Worm (Caenorhabditis elegans) whole organism, L2 larva: ENCODE data around the gene F01D4.8.
A peak's percentile ranks its signal among the peaks of the same experiment; 100 is the strongest.

ENCODE experiments used
- C34F6.9 ChIP-seq: fragments of 150-350 bp; optimal IDR thresholded peaks from 2 replicates; lab custom pipeline; 2014; ENCODE audit warnings: missing biosample characterization, missing genetic modification characterization
- F13H6.1 ChIP-seq: sonication (generic microtip); optimal IDR thresholded peaks from 2 replicates; lab custom pipeline; 2016; ENCODE audit warnings: missing genetic modification characterization, missing compliant biosample characterization
- R02D3.7 ChIP-seq: fragments of 150-350 bp; optimal IDR thresholded peaks from 2 replicates; lab custom pipeline; 2014; ENCODE audit warnings: missing biosample characterization, missing genetic modification characterization
- Y55F3AM.14 ChIP-seq: fragments of 200-800 bp; sonication (Bioruptor generic); optimal IDR thresholded peaks from 2 replicates; lab custom pipeline; 2018; ENCODE audit warnings: mild to moderate bottlenecking, missing genetic modification characterization, missing compliant biosample characterization
- ZK546.5 ChIP-seq: sonication (generic microtip); optimal IDR thresholded peaks from 2 replicates; lab custom pipeline; 2017; ENCODE audit warnings: missing biosample characterization, missing genetic modification characterization
- alr-1 ChIP-seq: fragments of 150-350 bp; optimal IDR thresholded peaks from 2 replicates; lab custom pipeline; 2014; ENCODE audit warnings: missing biosample characterization, missing genetic modification characterization
- aly-2 ChIP-seq: fragments of 150-350 bp; optimal IDR thresholded peaks from 2 replicates; lab custom pipeline; 2014; ENCODE audit warnings: missing biosample characterization, missing genetic modification characterization
- ama-1 ChIP-seq: fragments of 150-350 bp; optimal IDR thresholded peaks from 2 replicates; lab custom pipeline; 2018; ENCODE audit warnings: inconsistent platforms
- ceh-16 ChIP-seq: fragments of 150-350 bp; optimal IDR thresholded peaks from 2 replicates; lab custom pipeline; 2014; ENCODE audit warnings: missing biosample characterization, missing genetic modification characterization
- ceh-82 ChIP-seq: fragments of 150-350 bp; optimal IDR thresholded peaks from 2 replicates; lab custom pipeline; 2014; ENCODE audit warnings: missing biosample characterization, missing genetic modification characterization
- crh-2 ChIP-seq: sonication (generic microtip); optimal IDR thresholded peaks from 2 replicates; lab custom pipeline; 2017; ENCODE audit warnings: missing biosample characterization, missing genetic modification characterization
- dmd-4 ChIP-seq: sonication (generic microtip); optimal IDR thresholded peaks from 2 replicates; lab custom pipeline; 2017; ENCODE audit warnings: missing biosample characterization, missing genetic modification characterization
- egl-27 ChIP-seq: sonication (generic microtip); optimal IDR thresholded peaks from 3 replicates; lab custom pipeline; 2017; ENCODE audit warnings: missing biosample characterization, missing genetic modification reagents, missing genetic modification characterization
- elt-1 ChIP-seq: fragments of 150-350 bp; optimal IDR thresholded peaks from 2 replicates; lab custom pipeline; 2014; ENCODE audit warnings: missing biosample characterization, missing genetic modification characterization
- fos-1 ChIP-seq: fragments of 150-350 bp; optimal IDR thresholded peaks from 2 replicates; lab custom pipeline; 2014; ENCODE audit warnings: missing biosample characterization, missing genetic modification characterization
- gmeb-1 ChIP-seq: fragments of 150-350 bp; optimal IDR thresholded peaks from 2 replicates; lab custom pipeline; 2014; ENCODE audit warnings: missing biosample characterization, missing genetic modification characterization
- lin-11 ChIP-seq: fragments of 150-350 bp; sonication (generic microtip); optimal IDR thresholded peaks from 2 replicates; lab custom pipeline; 2014; ENCODE audit warnings: missing biosample characterization, missing genetic modification characterization, inconsistent platforms, mixed read lengths
- lin-13 ChIP-seq: fragments of 150-350 bp; optimal IDR thresholded peaks from 2 replicates; lab custom pipeline; 2014; ENCODE audit warnings: missing biosample characterization, missing genetic modification reagents, missing genetic modification characterization
- lsy-2 ChIP-seq, 2 experiments: fragments of 150-350 bp in 1 of 2; sonication (generic microtip) in 1 of 2; optimal IDR thresholded peaks; 2 replicates each; lab custom pipeline; 2014 to 2017; ENCODE audit warnings: missing biosample characterization in 2 of 2, missing genetic modification characterization in 2 of 2
- mab-5 ChIP-seq: fragments of 150-350 bp; optimal IDR thresholded peaks from 2 replicates; lab custom pipeline; 2014; ENCODE audit warnings: missing biosample characterization, missing genetic modification characterization
- mbf-1 ChIP-seq: sonication (generic microtip); optimal IDR thresholded peaks from 2 replicates; lab custom pipeline; 2017; ENCODE audit warnings: missing biosample characterization, missing genetic modification characterization
- mdl-1 ChIP-seq, 2 experiments: fragments of 150-350 bp in 1 of 2; sonication (generic microtip) in 1 of 2; optimal IDR thresholded peaks; 2 replicates each; lab custom pipeline; 2017; ENCODE audit warnings: missing biosample characterization in 2 of 2, missing genetic modification characterization in 2 of 2
- nhr-129 ChIP-seq: fragments of 150-350 bp; optimal IDR thresholded peaks from 2 replicates; lab custom pipeline; 2014; ENCODE audit warnings: missing biosample characterization, missing genetic modification characterization
- nhr-21 ChIP-seq: fragments of 150-350 bp; optimal IDR thresholded peaks from 2 replicates; lab custom pipeline; 2014; ENCODE audit warnings: missing biosample characterization, missing genetic modification characterization
- nhr-23 ChIP-seq: fragments of 150-350 bp; optimal IDR thresholded peaks from 2 replicates; lab custom pipeline; 2014; ENCODE audit warnings: missing biosample characterization, missing genetic modification reagents, missing genetic modification characterization
- nhr-77 ChIP-seq: fragments of 150-350 bp; optimal IDR thresholded peaks from 2 replicates; lab custom pipeline; 2014; ENCODE audit warnings: missing biosample characterization, missing genetic modification characterization
- sem-4 ChIP-seq: fragments of 150-350 bp; optimal IDR thresholded peaks from 2 replicates; lab custom pipeline; 2014; ENCODE audit warnings: missing biosample characterization, missing genetic modification reagents, missing genetic modification characterization
- skn-1 ChIP-seq: sonication (generic microtip); optimal IDR thresholded peaks from 2 replicates; lab custom pipeline; 2017; ENCODE audit warnings: missing biosample characterization, missing genetic modification characterization
- sma-9 ChIP-seq, 2 experiments: fragments of 150-350 bp in 1 of 2; sonication (generic microtip) in 1 of 2; optimal IDR thresholded peaks; 2 replicates each; lab custom pipeline; 2014 to 2016; ENCODE audit warnings: missing genetic modification characterization in 2 of 2, mild to moderate bottlenecking in 1 of 2, missing biosample characterization in 1 of 2, missing compliant biosample characterization in 1 of 2, missing genetic modification reagents in 1 of 2, moderate library complexity in 1 of 2
- snpc-4 ChIP-seq: fragments of 150-350 bp; optimal IDR thresholded peaks from 2 replicates; lab custom pipeline; 2014; ENCODE audit warnings: missing biosample characterization, missing genetic modification characterization
- unc-39 ChIP-seq: fragments of 150-350 bp; optimal IDR thresholded peaks from 2 replicates; lab custom pipeline; 2014; ENCODE audit warnings: missing biosample characterization, missing genetic modification characterization
- unc-55 ChIP-seq: fragments of 150-350 bp; sonication (generic microtip); optimal IDR thresholded peaks from 3 replicates; lab custom pipeline; 2014; ENCODE audit warnings: missing biosample characterization, missing genetic modification reagents, missing genetic modification characterization
- unc-62 ChIP-seq: fragments of 150-350 bp; optimal IDR thresholded peaks from 2 replicates; lab custom pipeline; 2014; ENCODE audit warnings: missing biosample characterization, missing genetic modification reagents, missing genetic modification characterization
- zag-1 ChIP-seq: fragments of 150-350 bp; optimal IDR thresholded peaks from 2 replicates; lab custom pipeline; 2014; ENCODE audit warnings: missing biosample characterization, missing genetic modification characterization
- ztf-4 ChIP-seq: fragments of 150-350 bp; optimal IDR thresholded peaks from 2 replicates; lab custom pipeline; 2014; ENCODE audit warnings: missing biosample characterization, missing genetic modification characterization

F01D4.8 gene

DNA sequence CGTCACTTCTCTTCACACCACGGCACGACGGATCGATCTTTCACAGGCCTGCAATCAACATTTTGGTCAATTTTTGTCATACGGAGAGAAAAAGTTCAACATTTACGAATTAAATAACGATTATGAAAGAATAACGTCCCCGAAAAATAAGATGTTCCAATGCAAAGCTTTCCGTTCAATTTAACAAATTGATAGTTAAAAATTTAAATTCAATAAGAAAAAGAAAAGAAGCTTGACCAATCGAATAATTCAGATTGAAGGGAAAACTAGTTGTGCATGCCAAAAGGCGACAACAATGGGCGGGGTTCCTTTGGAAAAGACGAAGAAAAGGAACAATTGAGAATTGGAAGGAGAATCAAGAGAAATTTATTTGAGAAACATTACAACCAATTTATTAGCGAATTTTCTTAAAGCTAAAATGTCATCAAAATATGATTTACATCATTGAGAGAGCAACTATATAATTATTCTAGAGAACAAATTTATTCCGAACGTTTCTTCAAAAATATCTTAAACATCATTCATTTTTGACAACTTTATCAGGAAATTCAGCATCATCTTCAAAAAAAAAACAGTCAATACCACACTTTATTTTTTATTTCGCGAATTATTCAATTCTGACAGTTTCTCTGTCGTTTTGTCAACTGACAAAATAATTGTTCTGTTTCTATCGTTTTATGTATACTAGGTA, 48.8 kb upstream of the F01D4.8 start, which contains the start of gene tax-6:
Gene tax-6 (minus strand): TSS at position 51 of the 691 bp plus-strand sequence.
- no peak for TF ChIP-seq sem-4 (tag; lab: Kevin White, UChicago)

DNA sequence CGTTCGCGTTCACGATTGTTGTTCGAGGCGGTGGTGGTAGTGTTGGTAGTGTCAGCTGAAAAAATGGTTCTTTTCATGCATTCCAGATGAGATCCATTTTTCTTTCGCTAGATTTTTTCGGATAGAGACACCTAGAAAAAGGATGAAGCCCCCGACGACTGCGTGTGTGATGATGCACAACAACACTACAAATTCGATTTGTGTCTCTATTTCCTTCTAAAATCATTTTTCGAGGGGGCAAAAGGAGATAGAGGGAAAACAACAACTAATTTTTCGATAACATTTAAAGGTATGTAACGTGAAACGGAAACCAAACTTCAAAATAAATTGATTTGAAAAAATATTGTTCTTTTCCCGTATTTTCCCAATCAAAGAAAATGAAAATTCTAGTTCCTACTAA, 47.6 kb upstream of the F01D4.8 start:
- TF ChIP-seq mbf-1 (tag; lab: Kevin White, UChicago) = no peak
- no peak for TF ChIP-seq gmeb-1 (tag; lab: Kevin White, UChicago)
- no peak for TF ChIP-seq elt-1 (tag; lab: Kevin White, UChicago)
- TF ChIP-seq dmd-4 (tag; lab: Kevin White, UChicago) = no peak
- TF ChIP-seq lin-13 = no peak
- TF ChIP-seq snpc-4 = no peak
- no peak for TF ChIP-seq ama-1 (lab: Kevin White, UChicago)
- TF ChIP-seq ZK546.5 (tag; lab: Kevin White, UChicago) = no peak
- TF ChIP-seq ceh-16 (tag; lab: Kevin White, UChicago) = no peak
- no peak for TF ChIP-seq Y55F3AM.14 (GFP tag; lab: Kevin White, UChicago)
- TF ChIP-seq ceh-82 (tag; lab: Kevin White, UChicago) = no peak
- no peak for TF ChIP-seq aly-2 (tag; lab: Kevin White, UChicago)
- no peak for TF ChIP-seq egl-27 (tag; lab: Kevin White, UChicago)
- no peak for TF ChIP-seq nhr-129 (tag; lab: Kevin White, UChicago)
- no peak for TF ChIP-seq R02D3.7 (tag; lab: Kevin White, UChicago)
- TF ChIP-seq ztf-4 (tag; lab: Kevin White, UChicago) = no peak
- TF ChIP-seq mab-5 (tag; lab: Kevin White, UChicago) = no peak
- TF ChIP-seq skn-1 (tag; lab: Kevin White, UChicago) = no peak
- no peak for TF ChIP-seq unc-39 (tag; lab: Kevin White, UChicago)

DNA sequence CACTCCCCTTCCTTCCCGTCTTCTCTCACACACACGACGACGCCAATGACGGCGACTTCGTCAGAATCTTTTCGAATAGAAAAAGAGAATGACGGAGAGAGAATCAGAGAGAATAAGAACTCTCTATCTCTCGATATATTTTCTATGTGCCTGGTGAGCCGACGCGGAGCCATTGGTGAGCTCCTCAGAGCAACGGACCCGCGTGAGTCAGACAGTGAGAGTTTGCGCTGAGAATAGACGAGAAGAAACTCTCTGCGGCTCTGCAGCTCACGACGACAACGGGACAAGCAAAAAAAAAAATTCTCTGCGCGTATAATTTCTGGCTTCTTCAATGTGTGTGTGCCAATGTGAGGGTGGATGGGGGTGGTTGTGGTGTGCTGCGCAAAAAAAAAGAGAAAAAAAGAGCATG, 47.1 kb upstream of the F01D4.8 start:
- TF ChIP-seq ztf-4 (tag; lab: Kevin White, UChicago) (peak; percentile 54), skn-1 (tag; lab: Kevin White, UChicago) (no peak), mbf-1 (tag; lab: Kevin White, UChicago) (no peak), lsy-2 (tag; optimal IDR thresholded peaks at IDR 0.05; lab: Kevin White, UChicago) (peak in 1 of 2 experiments; percentile 64), nhr-23 (no peak), crh-2 (tag; lab: Kevin White, UChicago) (peak; percentile 38), ceh-16 (tag; lab: Kevin White, UChicago) (no peak), nhr-77 (no peak), nhr-129 (tag; lab: Kevin White, UChicago) (peak; percentile 55), unc-62 (GFP tag; lab: Kevin White, UChicago) (no peak), mdl-1 (tag; optimal IDR thresholded peaks at IDR 0.05; lab: Kevin White, UChicago) (peak in 1 of 2 experiments; percentile 38), alr-1 (tag; lab: Kevin White, UChicago) (no peak), Y55F3AM.14 (GFP tag; lab: Kevin White, UChicago) (peak; percentile 19), unc-55 (GFP tag; lab: Kevin White, UChicago) (peak; percentile 94), lin-13 (peak; percentile 38), zag-1 (tag; lab: Kevin White, UChicago) (peak; percentile 81), ZK546.5 (tag; lab: Kevin White, UChicago) (no peak), fos-1 (tag; lab: Kevin White, UChicago) (peak; percentile 49), F13H6.1 (tag; lab: Kevin White, UChicago) (peak; percentile 76), unc-39 (tag; lab: Kevin White, UChicago) (peak; percentile 48), sma-9 (GFP tag; optimal IDR thresholded peaks at IDR 0.05; lab: Kevin White, UChicago) (peak; percentile 51), sma-9 (tag; optimal IDR thresholded peaks at IDR 0.05; lab: Kevin White, UChicago) (no peak), lin-11 (tag; lab: Kevin White, UChicago) (peak; percentile 58), egl-27 (tag; lab: Kevin White, UChicago) (peak; percentile 8), elt-1 (tag; lab: Kevin White, UChicago) (no peak), nhr-21 (tag; lab: Kevin White, UChicago) (peak; percentile 19), C34F6.9 (tag; lab: Kevin White, UChicago) (peak; percentile 82), sem-4 (tag; lab: Kevin White, UChicago) (peak; percentile 31)

ce11 chrIV:10498401-10498800, 45.5 kb upstream of the F01D4.8 start:
- TF ChIP-seq ama-1 (lab: Kevin White, UChicago) (no peak), nhr-23 (no peak), zag-1 (tag; lab: Kevin White, UChicago) (no peak), sma-9 (GFP tag; optimal IDR thresholded peaks at IDR 0.05; lab: Kevin White, UChicago) (no peak), sma-9 (tag; optimal IDR thresholded peaks at IDR 0.05; lab: Kevin White, UChicago) (no peak), unc-39 (tag; lab: Kevin White, UChicago) (no peak), nhr-77 (no peak), lin-11 (tag; lab: Kevin White, UChicago) (no peak)
